Worm (Caenorhabditis elegans): ENCODE measurements around the gene nspe-7.

DNA sequence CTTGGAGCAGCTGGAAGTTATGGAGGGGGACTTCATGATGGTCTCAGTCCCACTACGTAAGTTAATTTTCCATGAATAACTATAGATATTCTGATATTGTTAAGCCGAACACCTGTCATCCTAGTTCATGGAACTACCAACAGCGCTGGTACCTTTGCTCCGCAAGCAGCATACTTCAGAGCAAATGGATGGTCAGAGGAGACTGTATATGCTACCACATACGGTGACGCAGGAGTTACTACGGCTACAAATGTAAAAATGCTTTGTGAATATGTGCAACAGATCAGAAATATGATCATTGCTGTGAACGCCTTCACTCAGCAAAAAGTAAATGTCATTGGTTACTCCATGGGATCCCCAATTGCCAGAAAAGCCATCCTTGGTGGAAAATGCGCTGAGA is 20.9 kb upstream of the nspe-7 start:
- TF ChIP-seq nfya-1 (tag; optimal IDR thresholded peaks at IDR 0.05; ENCODE audit: borderline replicate concordance, insufficient read depth) (no peak), dpl-1 (GFP tag; optimal IDR thresholded peaks at IDR 0.05) (no peak), tbx-9 (tag; optimal IDR thresholded peaks at IDR 0.05; ENCODE audit: borderline replicate concordance) (no peak), lin-26 (GFP tag; IDR thresholded peaks at IDR 0.05) (no peak), him-1 (tag; optimal IDR thresholded peaks at IDR 0.05) (no peak), madf-6 (GFP tag; IDR thresholded peaks at IDR 0.05) (no peak), ceh-27 (GFP tag; optimal IDR thresholded peaks at IDR 0.05) (no peak)
